Worm (Caenorhabditis elegans) whole organism, late embryonic: ENCODE data around the gene C06A8.8.

ENCODE experiments used
- C08G9.2 ChIP-seq: sonication (generic microtip); optimal IDR thresholded peaks from 2 replicates; lab custom pipeline; 2016; ENCODE audit warnings: mild to moderate bottlenecking, missing genetic modification characterization, moderate library complexity, missing compliant biosample characterization
- F13H6.1 ChIP-seq: sonication (generic microtip); optimal IDR thresholded peaks from 2 replicates; lab custom pipeline; 2016; ENCODE audit warnings: missing genetic modification characterization, missing compliant biosample characterization
- K09A11.1 ChIP-seq: sonication (generic microtip); optimal IDR thresholded peaks from 2 replicates; lab custom pipeline; 2017; ENCODE audit warnings: antibody characterized with exemption, mild to moderate bottlenecking, missing genetic modification characterization, missing compliant biosample characterization; ENCODE audit not compliant: insufficient read depth
- ceh-2 ChIP-seq: sonication (generic microtip); optimal IDR thresholded peaks from 2 replicates; lab custom pipeline; 2016; ENCODE audit warnings: missing genotype, missing genetic modification characterization, missing compliant biosample characterization
- fkh-10 ChIP-seq: fragments of 150-350 bp; optimal IDR thresholded peaks from 2 replicates; lab custom pipeline; 2014; ENCODE audit warnings: missing biosample characterization, missing genetic modification reagents, missing genetic modification characterization
- hlh-15 ChIP-seq: sonication (generic microtip); optimal IDR thresholded peaks from 2 replicates; lab custom pipeline; 2016; ENCODE audit warnings: missing genetic modification characterization, missing compliant biosample characterization
- nfya-1 ChIP-seq: sonication (generic microtip); optimal IDR thresholded peaks from 2 replicates; lab custom pipeline; 2017; ENCODE audit warnings: missing genetic modification characterization, mild to moderate bottlenecking, missing compliant biosample characterization, antibody characterized with exemption, moderate library complexity
- rnt-1 ChIP-seq: sonication (generic microtip); optimal IDR thresholded peaks from 2 replicates; lab custom pipeline; 2016; ENCODE audit warnings: missing genetic modification characterization, missing compliant biosample characterization
- zip-5 ChIP-seq: sonication (generic microtip); optimal IDR thresholded peaks from 2 replicates; lab custom pipeline; 2016; ENCODE audit warnings: missing genetic modification characterization, missing compliant biosample characterization

DNA sequence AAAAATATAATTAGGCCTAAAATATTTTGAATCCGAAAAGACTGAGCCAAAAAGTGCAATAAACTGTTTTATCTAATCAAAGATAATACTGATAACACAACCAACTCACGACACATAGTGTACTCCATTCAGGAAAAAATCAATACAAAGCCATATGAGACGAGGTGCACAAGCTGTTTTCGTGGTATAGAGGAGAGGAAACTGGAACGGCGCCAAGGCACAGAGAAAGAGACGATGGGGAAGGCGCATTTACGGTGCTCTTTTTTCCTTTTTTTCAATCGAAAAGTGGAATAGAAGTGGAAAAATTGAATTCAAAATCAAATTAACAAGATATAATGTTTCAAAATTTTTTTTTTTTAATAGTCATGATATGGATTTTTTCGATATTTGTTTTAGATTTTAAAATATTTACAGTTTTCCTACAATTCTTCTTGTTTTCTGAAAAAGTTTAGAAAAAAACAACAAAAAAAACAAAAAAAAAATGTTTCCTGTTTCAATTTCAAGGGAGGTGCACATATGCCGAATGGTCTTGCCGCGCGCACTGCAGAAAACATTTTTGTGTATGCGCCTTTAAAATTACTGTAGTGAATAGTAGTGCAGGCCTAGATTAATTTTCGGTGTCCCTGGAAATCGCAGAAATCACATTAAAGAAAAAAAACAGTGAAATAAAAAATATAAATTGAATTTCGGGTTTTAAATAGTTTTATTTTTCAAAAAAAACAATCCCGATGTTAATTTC lies 13.3 kb downstream of the C06A8.8 start, which contains the start of gene B0228.7:
- TF ChIP-seq nfya-1 (tag; lab: Kevin White, UChicago) (no peak), F13H6.1 (no peak), hlh-15 (no peak), ceh-2 (no peak), C08G9.2 (no peak), K09A11.1 (tag; lab: Kevin White, UChicago) (no peak), rnt-1 (no peak), zip-5 (tag; lab: Kevin White, UChicago) (no peak), fkh-10 (GFP tag; lab: Kevin White, UChicago) (no peak)
